Worm (Caenorhabditis elegans) whole organism, L2 larva: Measurements from ENCODE around the gene shl-1.
"Not testable (repeated sequence)": the region's sequence is repeated elsewhere in the genome, so short reads cannot be mapped to it uniquely, and the experiment has no call there.

Source experiments
- ZK546.5 ChIP-seq: sonication (generic microtip); optimal IDR thresholded peaks from 2 replicates; lab custom pipeline; 2017; ENCODE audit warnings: missing biosample characterization, missing genetic modification characterization
- ama-1 ChIP-seq: fragments of 150-350 bp; optimal IDR thresholded peaks from 2 replicates; lab custom pipeline; 2018; ENCODE audit warnings: inconsistent platforms
- ceh-16 ChIP-seq: fragments of 150-350 bp; optimal IDR thresholded peaks from 2 replicates; lab custom pipeline; 2014; ENCODE audit warnings: missing biosample characterization, missing genetic modification characterization
- egl-27 ChIP-seq: sonication (generic microtip); optimal IDR thresholded peaks from 3 replicates; lab custom pipeline; 2017; ENCODE audit warnings: missing biosample characterization, missing genetic modification reagents, missing genetic modification characterization
- elt-3 ChIP-seq: sonication (generic microtip); optimal IDR thresholded peaks from 2 replicates; lab custom pipeline; 2017; ENCODE audit warnings: missing biosample characterization, missing genetic modification characterization
- lin-39 ChIP-seq: fragments of 150-350 bp; optimal IDR thresholded peaks from 2 replicates; lab custom pipeline; 2014; ENCODE audit warnings: missing biosample characterization, missing genetic modification reagents, missing genetic modification characterization
- mab-5 ChIP-seq: fragments of 150-350 bp; optimal IDR thresholded peaks from 2 replicates; lab custom pipeline; 2014; ENCODE audit warnings: missing biosample characterization, missing genetic modification characterization
- mdl-1 ChIP-seq, 2 experiments: fragments of 150-350 bp in 1 of 2; sonication (generic microtip) in 1 of 2; optimal IDR thresholded peaks; 2 replicates each; lab custom pipeline; 2017; ENCODE audit warnings: missing biosample characterization in 2 of 2, missing genetic modification characterization in 2 of 2
- nhr-77 ChIP-seq: fragments of 150-350 bp; optimal IDR thresholded peaks from 2 replicates; lab custom pipeline; 2014; ENCODE audit warnings: missing biosample characterization, missing genetic modification characterization
- snpc-4 ChIP-seq: fragments of 150-350 bp; optimal IDR thresholded peaks from 2 replicates; lab custom pipeline; 2014; ENCODE audit warnings: missing biosample characterization, missing genetic modification characterization
- unc-55 ChIP-seq: fragments of 150-350 bp; sonication (generic microtip); optimal IDR thresholded peaks from 3 replicates; lab custom pipeline; 2014; ENCODE audit warnings: missing biosample characterization, missing genetic modification reagents, missing genetic modification characterization
- unc-62 ChIP-seq: fragments of 150-350 bp; optimal IDR thresholded peaks from 2 replicates; lab custom pipeline; 2014; ENCODE audit warnings: missing biosample characterization, missing genetic modification reagents, missing genetic modification characterization
- ztf-11 ChIP-seq: sonication (generic microtip); optimal IDR thresholded peaks from 2 replicates; lab custom pipeline; 2017; ENCODE audit warnings: missing biosample characterization, missing genetic modification characterization

- not testable (repeated sequence) for TF ChIP-seq elt-3 (tag; lab: Kevin White, UChicago); ceh-16; mdl-1 (tag; optimal IDR thresholded peaks at IDR 0.05; lab: Kevin White, UChicago); ztf-11 (tag; lab: Kevin White, UChicago); unc-55; snpc-4; ama-1 (lab: Kevin White, UChicago); nhr-77 (tag; lab: Kevin White, UChicago); mab-5 (tag; lab: Kevin White, UChicago); unc-62 (GFP tag; lab: Kevin White, UChicago); egl-27; ZK546.5 (tag; lab: Kevin White, UChicago); lin-39
These were observed 36.7 kb downstream of the shl-1 start, which contains the start of gene Y73B6BL.289 for ce11 chrIV:6347213-6347612.
